Worm (Caenorhabditis elegans) whole organism, dauer: ENCODE data around the gene rsu-1.

Source experiments
- unc-62 ChIP-seq: sonication (generic microtip); optimal IDR thresholded peaks from 2 replicates; lab custom pipeline; 2017; ENCODE audit warnings: missing biosample characterization, missing genetic modification reagents, missing genetic modification characterization

The rsu-1 gene

ce11 chrIII:3461403-3461802 lies 10.4 kb upstream of the rsu-1 start, which contains the start of gene pph-6:
TSS of gene pph-6 (plus strand) at chrIII:3461703.
- TF ChIP-seq unc-62 (GFP tag; lab: Kevin White, UChicago): no peak

ce11 chrIII:3467013-3467412 lies 4.8 kb upstream of the rsu-1 start:
- no peak for TF ChIP-seq unc-62 (GFP tag; lab: Kevin White, UChicago)

ce11 chrIII:3468384-3468783 lies 3.4 kb upstream of the rsu-1 start:
- TF ChIP-seq unc-62 (GFP tag; lab: Kevin White, UChicago): no peak

ce11 chrIII:3469646-3470045 lies 2.2 kb upstream of the rsu-1 start, which contains the start of gene smim-14:
TSS of gene smim-14 (minus strand) at chrIII:3469746.
- no peak for TF ChIP-seq unc-62 (GFP tag; lab: Kevin White, UChicago)

ce11 chrIII:3470433-3470832 lies 1.4 kb upstream of the rsu-1 start:
- TF ChIP-seq unc-62 (GFP tag; lab: Kevin White, UChicago): no peak

- no peak for TF ChIP-seq unc-62 (GFP tag; lab: Kevin White, UChicago)
These were observed 830 bp upstream of the rsu-1 start for ce11 chrIII:3470973-3471372.

ce11 chrIII:3475014-3475413 lies 3.2 kb downstream of the rsu-1 start:
- no peak for TF ChIP-seq unc-62 (GFP tag; lab: Kevin White, UChicago)

ce11 chrIII:3475497-3475896 lies 3.7 kb downstream of the rsu-1 start, which contains the start of gene C34C12.9:
TSS of gene C34C12.9 (minus strand) at chrIII:3475512.
- no peak for TF ChIP-seq unc-62 (GFP tag; lab: Kevin White, UChicago)

ce11 chrIII:3476245-3476644 lies 4.4 kb downstream of the rsu-1 start:
- no peak for TF ChIP-seq unc-62 (GFP tag; lab: Kevin White, UChicago)

ce11 chrIII:3477375-3477774 lies 5.6 kb downstream of the rsu-1 start:
- no peak for TF ChIP-seq unc-62 (GFP tag; lab: Kevin White, UChicago)

ce11 chrIII:3478795-3479398 lies 7.1 kb downstream of the rsu-1 start:
- TF ChIP-seq unc-62 (GFP tag; lab: Kevin White, UChicago): no peak

- no peak for TF ChIP-seq unc-62 (GFP tag; lab: Kevin White, UChicago)
These were observed 8.4 kb downstream of the rsu-1 start for ce11 chrIII:3480236-3480635.

ce11 chrIII:3480950-3481349 lies 9.1 kb downstream of the rsu-1 start:
- no peak for TF ChIP-seq unc-62 (GFP tag; lab: Kevin White, UChicago)

- TF ChIP-seq unc-62 (GFP tag; lab: Kevin White, UChicago): no peak
These were observed 10.5 kb downstream of the rsu-1 start, which contains the start of gene C34C12.6 for ce11 chrIII:3482291-3482690. TSS of gene C34C12.6 (plus strand) at chrIII:3482591.

- TF ChIP-seq unc-62 (GFP tag; lab: Kevin White, UChicago): no peak
These were observed 13.2 kb downstream of the rsu-1 start for ce11 chrIII:3484995-3485394.

ce11 chrIII:3486055-3486454 lies 14.3 kb downstream of the rsu-1 start:
- TF ChIP-seq unc-62 (GFP tag; lab: Kevin White, UChicago): no peak

ce11 chrIII:3487133-3487532 lies 15.3 kb downstream of the rsu-1 start:
- no peak for TF ChIP-seq unc-62 (GFP tag; lab: Kevin White, UChicago)
